Worm (Caenorhabditis elegans) whole organism, mixed stage, embryonic: Measurements from ENCODE around the gene icl-1.
A peak's percentile ranks its signal among the peaks of the same experiment; 100 is the strongest.

Source experiments
- M03D4.4 ChIP-seq: sonication (generic microtip); optimal IDR thresholded peaks from 2 replicates; lab custom pipeline; 2017; ENCODE audit warnings: mild to moderate bottlenecking, missing genetic modification characterization, missing compliant biosample characterization
- bed-3 ChIP-seq: fragments of 200-800 bp; sonication (Bioruptor generic); optimal IDR thresholded peaks from 3 replicates; lab custom pipeline; 2018; ENCODE audit warnings: mild to moderate bottlenecking, missing genetic modification characterization, moderate library complexity, missing compliant biosample characterization
- blmp-1 ChIP-seq: fragments of 150-350 bp; optimal IDR thresholded peaks from 2 replicates; lab custom pipeline; 2014; ENCODE audit warnings: missing biosample characterization, missing genetic modification characterization
- ceh-43 ChIP-seq: fragments of 200-800 bp; sonication (Bioruptor generic); optimal IDR thresholded peaks from 2 replicates; lab custom pipeline; 2018; ENCODE audit warnings: mild to moderate bottlenecking, missing genetic modification characterization, moderate library complexity, missing compliant biosample characterization
- ceh-83 ChIP-seq: fragments of 200-800 bp; sonication (Bioruptor generic); optimal IDR thresholded peaks from 2 replicates; lab custom pipeline; 2018; ENCODE audit warnings: mild to moderate bottlenecking, missing genetic modification characterization, missing compliant biosample characterization
- ces-1 ChIP-seq: fragments of 150-350 bp; optimal IDR thresholded peaks from 2 replicates; lab custom pipeline; 2014; ENCODE audit warnings: missing biosample characterization, missing genetic modification reagents, missing genetic modification characterization
- cnd-1 ChIP-seq: fragments of 200-800 bp; sonication (Bioruptor generic); optimal IDR thresholded peaks from 2 replicates; lab custom pipeline; 2018; ENCODE audit warnings: mild to moderate bottlenecking, missing genetic modification characterization, missing compliant biosample characterization
- drap-1 ChIP-seq: fragments of 200-800 bp; sonication (Bioruptor generic); optimal IDR thresholded peaks from 3 replicates; lab custom pipeline; 2018; ENCODE audit warnings: mild to moderate bottlenecking, missing genetic modification characterization, missing compliant biosample characterization
- elt-3 ChIP-seq: fragments of 150-350 bp; optimal IDR thresholded peaks from 2 replicates; lab custom pipeline; 2014; ENCODE audit warnings: missing biosample characterization, missing genetic modification characterization
- flh-1 ChIP-seq: fragments of 200-800 bp; sonication (Bioruptor generic); optimal IDR thresholded peaks from 2 replicates; lab custom pipeline; 2018; ENCODE audit warnings: mild to moderate bottlenecking, missing genetic modification characterization, moderate library complexity, missing compliant biosample characterization
- ham-2 ChIP-seq: fragments of 200-800 bp; sonication (Bioruptor generic); optimal IDR thresholded peaks from 2 replicates; lab custom pipeline; 2018; ENCODE audit warnings: mild to moderate bottlenecking, missing genetic modification characterization, missing compliant biosample characterization
- hlh-1 ChIP-seq: fragments of 150-350 bp; optimal IDR thresholded peaks from 2 replicates; lab custom pipeline; 2014; ENCODE audit warnings: missing biosample characterization, missing genetic modification reagents, missing genetic modification characterization
- lin-13 ChIP-seq: fragments of 150-350 bp; optimal IDR thresholded peaks from 2 replicates; lab custom pipeline; 2014; ENCODE audit warnings: missing biosample characterization, missing genetic modification characterization
- lin-32 ChIP-seq: fragments of 200-800 bp; sonication (Bioruptor generic); optimal IDR thresholded peaks from 2 replicates; lab custom pipeline; 2018; ENCODE audit warnings: mild to moderate bottlenecking, missing genetic modification characterization, missing compliant biosample characterization
- lsy-2 ChIP-seq: fragments of 150-350 bp; optimal IDR thresholded peaks from 2 replicates; lab custom pipeline; 2014; ENCODE audit warnings: missing biosample characterization, missing genetic modification characterization
- mab-5 ChIP-seq: fragments of 150-350 bp; optimal IDR thresholded peaks from 2 replicates; lab custom pipeline; 2014; ENCODE audit warnings: missing biosample characterization, missing genetic modification characterization
- nhr-12 ChIP-seq: fragments of 150-350 bp; optimal IDR thresholded peaks from 2 replicates; lab custom pipeline; 2014; ENCODE audit warnings: missing biosample characterization, missing genetic modification characterization
- nhr-2 ChIP-seq: fragments of 150-350 bp; optimal IDR thresholded peaks from 2 replicates; lab custom pipeline; 2014; ENCODE audit warnings: missing biosample characterization, missing genetic modification characterization
- nhr-237 ChIP-seq: fragments of 150-350 bp; optimal IDR thresholded peaks from 2 replicates; lab custom pipeline; 2014; ENCODE audit warnings: missing biosample characterization, missing genetic modification characterization
- nhr-28 ChIP-seq: fragments of 150-350 bp; optimal IDR thresholded peaks from 2 replicates; lab custom pipeline; 2014; ENCODE audit warnings: missing biosample characterization, missing genetic modification characterization
- pha-4 ChIP-seq: fragments of 150-350 bp; optimal IDR thresholded peaks from 2 replicates; lab custom pipeline; 2018; ENCODE audit warnings: missing biosample characterization, missing genetic modification reagents, missing genetic modification characterization
- sem-2 ChIP-seq: fragments of 200-800 bp; sonication (Bioruptor generic); optimal IDR thresholded peaks from 2 replicates; lab custom pipeline; 2018; ENCODE audit warnings: mild to moderate bottlenecking, missing genetic modification characterization, missing compliant biosample characterization
- snpc-4 ChIP-seq: fragments of 150-350 bp; optimal IDR thresholded peaks from 2 replicates; lab custom pipeline; 2014; ENCODE audit warnings: missing biosample characterization, missing genetic modification characterization
- tbx-8 ChIP-seq: fragments of 200-800 bp; sonication (Bioruptor generic); optimal IDR thresholded peaks from 2 replicates; lab custom pipeline; 2018; ENCODE audit warnings: mild to moderate bottlenecking, missing genetic modification characterization, moderate library complexity, missing compliant biosample characterization
- unc-120 ChIP-seq: sonication (generic microtip); optimal IDR thresholded peaks from 2 replicates; lab custom pipeline; 2017; ENCODE audit warnings: missing genetic modification characterization, missing compliant biosample characterization; ENCODE audit not compliant: poor library complexity, severe bottlenecking
- unc-39 ChIP-seq: fragments of 150-350 bp; optimal IDR thresholded peaks from 2 replicates; lab custom pipeline; 2014; ENCODE audit warnings: missing biosample characterization, missing genetic modification characterization
- unc-62 ChIP-seq: fragments of 150-350 bp; optimal IDR thresholded peaks from 2 replicates; lab custom pipeline; 2014; ENCODE audit warnings: missing biosample characterization, missing genetic modification reagents, missing genetic modification characterization
- zip-8 ChIP-seq: fragments of 150-350 bp; optimal IDR thresholded peaks from 2 replicates; lab custom pipeline; 2014; ENCODE audit warnings: missing biosample characterization, missing genetic modification characterization
- ztf-11 ChIP-seq: fragments of 150-350 bp; optimal IDR thresholded peaks from 2 replicates; lab custom pipeline; 2014; ENCODE audit warnings: missing biosample characterization, missing genetic modification characterization

icl-1 gene

ce11 chrV:738770-739169 is 11.0 kb upstream of the icl-1 start, which contains the start of gene srj-24:
TSS of gene srj-24 (minus strand) at chrV:738870.
- no peak for TF ChIP-seq cnd-1
- no peak for TF ChIP-seq bed-3 (GFP tag; lab: Kevin White, UChicago)
- no peak for TF ChIP-seq drap-1 (GFP tag; lab: Kevin White, UChicago)

- TF ChIP-seq pha-4 (tag; lab: Kevin White, UChicago) = no peak
- TF ChIP-seq tbx-8 = no peak
- TF ChIP-seq nhr-28 (tag; lab: Kevin White, UChicago) = no peak
- TF ChIP-seq blmp-1 (tag; lab: Kevin White, UChicago) = no peak
- no peak for TF ChIP-seq ceh-43
- no peak for TF ChIP-seq lin-13 (tag; lab: Kevin White, UChicago)
- TF ChIP-seq ces-1 (GFP tag; lab: Kevin White, UChicago) = no peak
- no peak for TF ChIP-seq lin-32
- TF ChIP-seq ham-2 (GFP tag; lab: Kevin White, UChicago) = no peak
- no peak for TF ChIP-seq flh-1 (GFP tag; lab: Kevin White, UChicago)
- no peak for TF ChIP-seq nhr-2 (tag; lab: Kevin White, UChicago)
- TF ChIP-seq cnd-1 = no peak
- TF ChIP-seq unc-62 (GFP tag; lab: Kevin White, UChicago) = no peak
- no peak for TF ChIP-seq bed-3 (GFP tag; lab: Kevin White, UChicago)
- TF ChIP-seq drap-1 (GFP tag; lab: Kevin White, UChicago) = no peak
- no peak for TF ChIP-seq zip-8 (tag; lab: Kevin White, UChicago)
Observed at ce11 chrV:736171-736570, 8.4 kb upstream of the icl-1 start, which contains the start of gene srj-25. TSS of gene srj-25 (minus strand) at chrV:736271.

- peak; percentile 89 for TF ChIP-seq nhr-2 (tag; lab: Kevin White, UChicago)
- peak; percentile 91 for TF ChIP-seq unc-120
- TF ChIP-seq tbx-8 = no peak
- peak; percentile 98 for TF ChIP-seq hlh-1 (tag; lab: Kevin White, UChicago)
- peak; percentile 41 for TF ChIP-seq M03D4.4 (tag; lab: Kevin White, UChicago)
- no peak for TF ChIP-seq pha-4 (tag; lab: Kevin White, UChicago)
- peak; percentile 11 for TF ChIP-seq drap-1 (GFP tag; lab: Kevin White, UChicago)
- TF ChIP-seq mab-5 (tag; lab: Kevin White, UChicago) = no peak
- peak; percentile 87 for TF ChIP-seq unc-62 (GFP tag; lab: Kevin White, UChicago)
- TF ChIP-seq, all 35 proteins: peak for 6
Observed at ce11 chrV:731330-731729, 3.5 kb upstream of the icl-1 start.

- TF ChIP-seq nhr-2 (tag; lab: Kevin White, UChicago) = no peak
- TF ChIP-seq ceh-83 = no peak
- TF ChIP-seq pha-4 (tag; lab: Kevin White, UChicago) = no peak
- TF ChIP-seq sem-2 (GFP tag; lab: Kevin White, UChicago) = no peak
- no peak for TF ChIP-seq nhr-12 (tag; lab: Kevin White, UChicago)
- no peak for TF ChIP-seq blmp-1 (tag; lab: Kevin White, UChicago)
- TF ChIP-seq unc-39 (tag; lab: Kevin White, UChicago) = no peak
- TF ChIP-seq ztf-11 (tag; lab: Kevin White, UChicago) = no peak
- TF ChIP-seq snpc-4 (tag; lab: Kevin White, UChicago) = no peak
- no peak for TF ChIP-seq nhr-237 (tag; lab: Kevin White, UChicago)
- TF ChIP-seq elt-3 = no peak
- TF ChIP-seq hlh-1 (tag; lab: Kevin White, UChicago) = no peak
- no peak for TF ChIP-seq mab-5 (tag; lab: Kevin White, UChicago)
- no peak for TF ChIP-seq ces-1 (GFP tag; lab: Kevin White, UChicago)
- TF ChIP-seq flh-1 (GFP tag; lab: Kevin White, UChicago) = no peak
- TF ChIP-seq lsy-2 (tag; lab: Kevin White, UChicago) = no peak
Observed at ce11 chrV:730216-730615, 2.4 kb upstream of the icl-1 start.

- peak; percentile 2 for TF ChIP-seq hlh-1 (tag; lab: Kevin White, UChicago)
- TF ChIP-seq ham-2 (GFP tag; lab: Kevin White, UChicago) = no peak
- no peak for TF ChIP-seq nhr-2 (tag; lab: Kevin White, UChicago)
- no peak for TF ChIP-seq unc-62 (GFP tag; lab: Kevin White, UChicago)
- TF ChIP-seq lsy-2 (tag; lab: Kevin White, UChicago) = no peak
- TF ChIP-seq, all 35 proteins: peak for 1
Observed at ce11 chrV:728822-729493, 1.2 kb upstream of the icl-1 start.
